Worm (Caenorhabditis elegans) whole organism, L1 larva: Measurements from ENCODE around the gene Y39A3CL.3.

Experiments used
- ceh-82 ChIP-seq, 3 experiments: fragments of 150-350 bp in 1 of 3; sonication (generic microtip) in 2 of 3; optimal IDR thresholded peaks; 2 replicates each; lab custom pipeline; 2014 to 2017; ENCODE audit warnings: missing biosample characterization in 3 of 3, missing genetic modification characterization in 3 of 3
- egl-27 ChIP-seq, 2 experiments: fragments of 150-350 bp in 1 of 2; sonication (generic microtip); optimal IDR thresholded peaks; 3 replicates each; lab custom pipeline; 2017 to 2018; ENCODE audit warnings: missing biosample characterization in 2 of 2, missing genetic modification characterization in 2 of 2, missing genetic modification reagents in 2 of 2
- elt-3 ChIP-seq, 6 experiments: fragments of 150-350 bp in 1 of 6; sonication (generic microtip); optimal IDR thresholded peaks; 2 replicates each; lab custom pipeline; 2017 to 2018; ENCODE audit warnings: missing biosample characterization in 6 of 6, missing genetic modification characterization in 6 of 6, inconsistent platforms in 1 of 6
- fkh-10 ChIP-seq: sonication (generic microtip); optimal IDR thresholded peaks from 2 replicates; lab custom pipeline; 2017; ENCODE audit warnings: missing biosample characterization, missing genetic modification reagents, missing genetic modification characterization
- jun-1 ChIP-seq: fragments of 150-350 bp; optimal IDR thresholded peaks from 2 replicates; lab custom pipeline; 2014; ENCODE audit warnings: missing biosample characterization, missing genetic modification reagents, missing genetic modification characterization
- lsy-2 ChIP-seq, 2 experiments: fragments of 150-350 bp; optimal IDR thresholded peaks; 2 replicates each; lab custom pipeline; 2014; ENCODE audit warnings: missing biosample characterization in 2 of 2, missing genetic modification characterization in 2 of 2
- nhr-77 ChIP-seq: fragments of 150-350 bp; optimal IDR thresholded peaks from 2 replicates; lab custom pipeline; 2014; ENCODE audit warnings: missing biosample characterization, missing genetic modification characterization
- pag-3 ChIP-seq: sonication (generic microtip); optimal IDR thresholded peaks from 2 replicates; lab custom pipeline; 2017; ENCODE audit warnings: missing genetic modification characterization, mild to moderate bottlenecking, missing compliant biosample characterization, antibody characterized with exemption, borderline replicate concordance; ENCODE audit not compliant: insufficient read depth
- skn-1 ChIP-seq: fragments of 150-350 bp; optimal IDR thresholded peaks from 2 replicates; lab custom pipeline; 2014; ENCODE audit warnings: missing biosample characterization, missing genetic modification characterization
- tbx-2 ChIP-seq: sonication (generic microtip); optimal IDR thresholded peaks from 2 replicates; lab custom pipeline; 2016; ENCODE audit warnings: missing genetic modification characterization, missing compliant biosample characterization
- tlp-1 ChIP-seq: fragments of 150-350 bp; optimal IDR thresholded peaks from 2 replicates; lab custom pipeline; 2014; ENCODE audit warnings: missing biosample characterization, missing genetic modification characterization
- unc-62 ChIP-seq: fragments of 150-350 bp; optimal IDR thresholded peaks from 2 replicates; lab custom pipeline; 2014; ENCODE audit warnings: missing biosample characterization, missing genetic modification reagents, missing genetic modification characterization
- zag-1 ChIP-seq: fragments of 150-350 bp; optimal IDR thresholded peaks from 2 replicates; lab custom pipeline; 2014; ENCODE audit warnings: missing biosample characterization, missing genetic modification characterization
- ztf-11 ChIP-seq, 2 experiments: sonication (generic microtip); optimal IDR thresholded peaks; 2 replicates each; lab custom pipeline; 2016 to 2017; ENCODE audit warnings: missing genetic modification characterization in 2 of 2, missing biosample characterization in 1 of 2, missing compliant biosample characterization in 1 of 2

- no peak for TF ChIP-seq skn-1 (tag; lab: Kevin White, UChicago)
- TF ChIP-seq nhr-77 (tag; lab: Kevin White, UChicago): no peak
- TF ChIP-seq zag-1 (tag; lab: Kevin White, UChicago): no peak
- no peak for TF ChIP-seq unc-62 (GFP tag; lab: Kevin White, UChicago)
- TF ChIP-seq elt-3 (tag; optimal IDR thresholded peaks at IDR 0.05; lab: Kevin White, UChicago): no peak
- no peak for TF ChIP-seq lsy-2 (tag; optimal IDR thresholded peaks at IDR 0.05; lab: Kevin White, UChicago)
- TF ChIP-seq egl-27 (tag; optimal IDR thresholded peaks at IDR 0.05; lab: Kevin White, UChicago): no peak
- no peak for TF ChIP-seq jun-1 (tag; lab: Kevin White, UChicago)
- TF ChIP-seq pag-3 (tag; lab: Kevin White, UChicago): no peak
- no peak for TF ChIP-seq ztf-11 (tag; optimal IDR thresholded peaks at IDR 0.05; lab: Kevin White, UChicago)
- TF ChIP-seq tbx-2 (tag; lab: Kevin White, UChicago): no peak
- TF ChIP-seq tlp-1: no peak
- TF ChIP-seq fkh-10 (GFP tag; lab: Kevin White, UChicago): no peak
- no peak for TF ChIP-seq ceh-82 (tag; optimal IDR thresholded peaks at IDR 0.05; lab: Kevin White, UChicago)
Measured at ce11 chrIII:1794100-1794499, 16.5 kb downstream of the Y39A3CL.3 start.
